Fruit fly (Drosophila melanogaster) whole organism, embryonic: ENCODE data around the gene CG5262.

Source experiments
- Asciz ChIP-seq: fragments of 200-800 bp; sonication (Bioruptor generic); optimal IDR thresholded peaks from 2 replicates; lab custom pipeline; 2017; ENCODE audit warnings: missing biosample characterization, mild to moderate bottlenecking, missing genetic modification characterization, missing genetic modification reagents
- CG10209 ChIP-seq: fragments of 200-800 bp; sonication (Bioruptor generic); optimal IDR thresholded peaks from 3 replicates; lab custom pipeline; 2017; ENCODE audit warnings: missing biosample characterization, mild to moderate bottlenecking, missing genetic modification characterization, missing genetic modification reagents
- CG10462 ChIP-seq: fragments of 200-800 bp; sonication (Bioruptor generic); optimal IDR thresholded peaks from 2 replicates; lab custom pipeline; 2016; ENCODE audit warnings: missing biosample characterization, missing genetic modification characterization
- CG12391 ChIP-seq: fragments of 200-800 bp; sonication (Bioruptor generic); optimal IDR thresholded peaks from 3 replicates; lab custom pipeline; 2018; ENCODE audit warnings: missing biosample characterization, mild to moderate bottlenecking, missing genetic modification characterization, moderate library complexity
- CG14441 ChIP-seq: fragments of 200-800 bp; sonication (Bioruptor generic); IDR thresholded peaks from 2 replicates; pipeline ENCODE4 v1.3.6; 2022; ENCODE audit warnings: missing biosample characterization, missing genetic modification characterization
- CG1647 ChIP-seq: fragments of 200-800 bp; sonication (Bioruptor generic); optimal IDR thresholded peaks from 3 replicates; lab custom pipeline; 2016; ENCODE audit warnings: missing biosample characterization, missing genetic modification characterization
- CG16863 ChIP-seq: fragments of 200-800 bp; sonication (Bioruptor generic); optimal IDR thresholded peaks from 3 replicates; lab custom pipeline; 2016; ENCODE audit warnings: missing biosample characterization, missing genetic modification characterization
- CG2116 ChIP-seq: fragments of 200-800 bp; sonication (Bioruptor generic); optimal IDR thresholded peaks from 3 replicates; lab custom pipeline; 2018; ENCODE audit warnings: missing biosample characterization, mild to moderate bottlenecking, missing genetic modification characterization
- CG2199 ChIP-seq: fragments of 200-800 bp; sonication (Bioruptor generic); IDR thresholded peaks from 3 replicates; pipeline ENCODE4 v1.3.6; 2022; ENCODE audit warnings: missing biosample characterization, missing genetic modification characterization
- CG30403 ChIP-seq: fragments of 200-800 bp; sonication (Bioruptor generic); optimal IDR thresholded peaks from 3 replicates; lab custom pipeline; 2016; ENCODE audit warnings: missing biosample characterization, missing genetic modification characterization
- CG3995 ChIP-seq: fragments of 200-800 bp; sonication (Bioruptor generic); optimal IDR thresholded peaks from 3 replicates; lab custom pipeline; 2016; ENCODE audit warnings: missing biosample characterization, missing genetic modification characterization
- CG42726 ChIP-seq: fragments of 200-800 bp; sonication (Bioruptor generic); IDR thresholded peaks from 2 replicates; pipeline ENCODE4 v1.3.6; 2022; ENCODE audit warnings: missing biosample characterization, missing genetic modification characterization; ENCODE audit not compliant: partially characterized antibody
- CG4404 ChIP-seq: fragments of 200-800 bp; sonication (Bioruptor generic); IDR thresholded peaks from 2 replicates; pipeline ENCODE4 v1.3.6; 2022; ENCODE audit warnings: missing biosample characterization, missing genetic modification characterization
- CG5180 ChIP-seq: fragments of 200-800 bp; sonication (Bioruptor generic); optimal IDR thresholded peaks from 3 replicates; lab custom pipeline; 2017; ENCODE audit warnings: missing biosample characterization, missing genetic modification characterization, mild to moderate bottlenecking, moderate library complexity, missing genetic modification reagents
- CG6854 ChIP-seq: fragments of 200-800 bp; sonication (Bioruptor generic); optimal IDR thresholded peaks from 3 replicates; lab custom pipeline; 2017; ENCODE audit warnings: missing biosample characterization, mild to moderate bottlenecking, missing genetic modification characterization
- CG7556 ChIP-seq: fragments of 200-800 bp; sonication (Bioruptor generic); optimal IDR thresholded peaks from 2 replicates; lab custom pipeline; 2017; ENCODE audit warnings: missing biosample characterization, mild to moderate bottlenecking, missing genetic modification characterization
- CG8281 ChIP-seq: fragments of 200-800 bp; sonication (Bioruptor generic); optimal IDR thresholded peaks from 2 replicates; lab custom pipeline; 2018; ENCODE audit warnings: missing biosample characterization, mild to moderate bottlenecking, missing genetic modification characterization, moderate library complexity
- CkIIα-i1 ChIP-seq: fragments of 200-800 bp; sonication (Bioruptor generic); IDR thresholded peaks from 2 replicates; pipeline ENCODE4 v1.3.6; 2022; ENCODE audit warnings: missing biosample characterization, missing genetic modification characterization
- Doc3 ChIP-seq: fragments of 200-800 bp; sonication (Bioruptor generic); IDR thresholded peaks from 3 replicates; pipeline ENCODE4 v1.3.6; 2022; ENCODE audit warnings: missing biosample characterization, missing genetic modification characterization; ENCODE audit not compliant: partially characterized antibody
- Dp ChIP-seq: fragments of 200-800 bp; sonication (Bioruptor generic); optimal IDR thresholded peaks from 2 replicates; lab custom pipeline; 2018; ENCODE audit warnings: missing biosample characterization, mild to moderate bottlenecking, missing genetic modification characterization, moderate library complexity
- Gug ChIP-seq: fragments of 200-800 bp; sonication (Bioruptor generic); IDR thresholded peaks from 4 replicates; pipeline ENCODE4 v1.3.6; 2022; ENCODE audit warnings: missing biosample characterization, missing genetic modification characterization
- HLH54F ChIP-seq: fragments of 200-800 bp; sonication (Bioruptor generic); optimal IDR thresholded peaks from 3 replicates; lab custom pipeline; 2016; ENCODE audit warnings: missing biosample characterization, missing genetic modification characterization
- NK7.1 ChIP-seq: fragments of 200-800 bp; sonication (Bioruptor generic); optimal IDR thresholded peaks from 3 replicates; lab custom pipeline; 2016; ENCODE audit warnings: missing biosample characterization, missing genetic modification characterization
- Nf-YA ChIP-seq: fragments of 200-800 bp; sonication (Bioruptor generic); IDR thresholded peaks from 2 replicates; pipeline ENCODE4 v1.3.6; 2022; ENCODE audit warnings: missing biosample characterization, missing genetic modification characterization
- NfI ChIP-seq: fragments of 200-800 bp; sonication (Bioruptor generic); optimal IDR thresholded peaks from 3 replicates; lab custom pipeline; 2018; ENCODE audit warnings: missing biosample characterization, mild to moderate bottlenecking, missing genetic modification characterization, moderate library complexity
- Opbp ChIP-seq: fragments of 200-800 bp; sonication (Bioruptor generic); IDR thresholded peaks from 3 replicates; pipeline ENCODE4 v1.3.6; 2022; ENCODE audit warnings: missing biosample characterization, missing genetic modification characterization; ENCODE audit not compliant: partially characterized antibody
- PHDP ChIP-seq: fragments of 200-800 bp; sonication (Bioruptor generic); optimal IDR thresholded peaks from 3 replicates; lab custom pipeline; 2018; ENCODE audit warnings: missing biosample characterization, mild to moderate bottlenecking, missing genetic modification characterization, moderate library complexity
- Pdp1 ChIP-seq, 2 experiments: fragments of 200-800 bp; sonication (Bioruptor generic); optimal IDR thresholded peaks; 3 replicates each; lab custom pipeline; 2016; ENCODE audit warnings: missing biosample characterization in 2 of 2, missing genetic modification characterization in 2 of 2, mild to moderate bottlenecking in 1 of 2, moderate library complexity in 1 of 2
- ac ChIP-seq: fragments of 200-800 bp; sonication (Bioruptor generic); optimal IDR thresholded peaks from 3 replicates; lab custom pipeline; 2017; ENCODE audit warnings: missing biosample characterization, mild to moderate bottlenecking, missing genetic modification characterization
- ap ChIP-seq: fragments of 200-800 bp; sonication (Bioruptor generic); IDR thresholded peaks from 2 replicates; pipeline ENCODE4 v1.3.6; 2022; ENCODE audit warnings: missing biosample characterization, missing genetic modification characterization
- bcd ChIP-seq: fragments of 200-800 bp; sonication (Bioruptor generic); optimal IDR thresholded peaks from 2 replicates; lab custom pipeline; 2017; ENCODE audit warnings: missing biosample characterization, mild to moderate bottlenecking, missing genetic modification characterization
- bowl ChIP-seq: fragments of 200-800 bp; sonication (Bioruptor generic); IDR thresholded peaks from 2 replicates; pipeline ENCODE4 v1.3.6; 2022; ENCODE audit warnings: missing biosample characterization, missing genetic modification characterization
- caup ChIP-seq: fragments of 200-800 bp; sonication (Bioruptor generic); optimal IDR thresholded peaks from 3 replicates; lab custom pipeline; 2017; ENCODE audit warnings: missing biosample characterization, mild to moderate bottlenecking, missing genetic modification characterization, moderate library complexity; ENCODE audit not compliant: severe bottlenecking
- chif ChIP-seq, 2 experiments: fragments of 200-800 bp; sonication (Bioruptor generic); optimal IDR thresholded peaks; 3 replicates each; lab custom pipeline; 2016; ENCODE audit warnings: missing biosample characterization in 2 of 2, missing genetic modification characterization in 2 of 2
- dimm ChIP-seq: fragments of 200-800 bp; sonication (Bioruptor generic); IDR thresholded peaks from 2 replicates; pipeline ENCODE4 v1.3.6; 2022; ENCODE audit warnings: missing biosample characterization, missing genetic modification characterization
- dm ChIP-seq: fragments of 200-800 bp; sonication (Bioruptor generic); optimal IDR thresholded peaks from 3 replicates; lab custom pipeline; 2016; ENCODE audit warnings: missing biosample characterization, missing genetic modification characterization
- eyg ChIP-seq: fragments of 200-800 bp; sonication (Bioruptor generic); optimal IDR thresholded peaks from 3 replicates; lab custom pipeline; 2016; ENCODE audit warnings: missing biosample characterization, missing genetic modification characterization
- gsb ChIP-seq: fragments of 200-800 bp; sonication (Bioruptor generic); IDR thresholded peaks from 2 replicates; pipeline ENCODE4 v1.3.6; 2022; ENCODE audit warnings: missing biosample characterization, missing genetic modification characterization
- nmo ChIP-seq: fragments of 200-800 bp; sonication (Bioruptor generic); optimal IDR thresholded peaks from 2 replicates; lab custom pipeline; 2018; ENCODE audit warnings: missing biosample characterization, mild to moderate bottlenecking, missing genetic modification characterization, moderate library complexity
- nom ChIP-seq: fragments of 200-800 bp; sonication (Bioruptor generic); optimal IDR thresholded peaks from 2 replicates; lab custom pipeline; 2017; ENCODE audit warnings: missing biosample characterization, missing genetic modification characterization, mild to moderate bottlenecking, moderate library complexity, missing genetic modification reagents
- pb ChIP-seq: fragments of 200-800 bp; sonication (Bioruptor generic); optimal IDR thresholded peaks from 3 replicates; lab custom pipeline; 2016; ENCODE audit warnings: missing biosample characterization, missing genetic modification characterization
- pita ChIP-seq: fragments of 200-800 bp; sonication (Bioruptor generic); optimal IDR thresholded peaks from 2 replicates; lab custom pipeline; 2017; ENCODE audit warnings: missing biosample characterization, mild to moderate bottlenecking, missing genetic modification characterization
- salm ChIP-seq: fragments of 200-800 bp; sonication (Bioruptor generic); optimal IDR thresholded peaks from 2 replicates; lab custom pipeline; 2018; ENCODE audit warnings: missing biosample characterization, mild to moderate bottlenecking, missing genetic modification characterization
- sima ChIP-seq: fragments of 200-800 bp; sonication (Bioruptor generic); optimal IDR thresholded peaks from 2 replicates; lab custom pipeline; 2016; ENCODE audit warnings: missing biosample characterization, missing genetic modification characterization
- sr ChIP-seq: fragments of 200-800 bp; sonication (Bioruptor generic); IDR thresholded peaks from 3 replicates; pipeline ENCODE4 v1.3.6; 2022; ENCODE audit warnings: missing biosample characterization, missing genetic modification characterization
- ssp ChIP-seq: fragments of 200-800 bp; sonication (Bioruptor generic); IDR thresholded peaks from 2 replicates; pipeline ENCODE4 v1.3.6; 2022; ENCODE audit warnings: missing biosample characterization, missing genetic modification characterization
- stwl ChIP-seq: fragments of 200-800 bp; sonication (Bioruptor generic); optimal IDR thresholded peaks from 3 replicates; lab custom pipeline; 2018; ENCODE audit warnings: missing biosample characterization, mild to moderate bottlenecking, missing genetic modification characterization, moderate library complexity
- vnd ChIP-seq: fragments of 200-800 bp; sonication (Bioruptor generic); IDR thresholded peaks from 3 replicates; pipeline ENCODE4 v1.3.6; 2022; ENCODE audit warnings: missing biosample characterization, missing genetic modification characterization; ENCODE audit not compliant: partially characterized antibody
- z ChIP-seq: fragments of 200-800 bp; sonication (Bioruptor generic); IDR thresholded peaks from 3 replicates; pipeline ENCODE4 v1.3.6; 2022; ENCODE audit warnings: missing biosample characterization, missing genetic modification characterization

The CG5262 gene

DNA sequence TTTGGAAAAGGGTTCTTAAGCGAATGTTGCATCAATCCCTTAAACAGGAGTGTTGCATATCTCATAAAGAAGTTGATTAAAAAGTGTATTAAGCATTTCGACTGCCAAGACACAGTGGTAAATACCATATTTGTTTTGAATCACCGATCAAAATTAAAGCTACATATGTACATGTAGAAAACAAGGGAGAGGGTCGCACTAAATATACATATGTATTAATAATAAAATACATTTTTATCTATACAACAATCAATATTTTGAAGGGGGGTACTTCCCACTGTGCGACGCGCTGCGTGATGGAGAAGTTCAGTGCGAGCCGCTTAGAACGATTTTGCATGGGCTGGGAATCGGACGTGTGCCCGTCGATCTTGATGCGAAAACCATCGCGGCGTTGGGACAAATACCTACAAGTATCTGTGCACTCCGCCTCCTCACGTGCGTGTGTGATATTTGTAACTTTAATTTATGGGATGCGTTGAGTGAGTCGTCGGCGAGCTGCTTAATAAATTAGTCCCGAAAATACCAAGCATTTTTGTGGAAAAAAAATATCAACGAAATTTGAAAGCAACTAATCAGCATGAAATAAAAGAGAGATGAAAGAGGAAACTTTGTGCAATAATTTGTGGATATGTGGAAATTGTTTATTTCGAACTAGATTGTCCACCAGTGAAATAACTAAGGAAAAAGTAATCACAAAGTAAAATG lies 14.7 kb upstream of the CG5262 start (continued):
- peak; percentile 84 for TF ChIP-seq ap (GFP tag; lab: Robert Waterston, UW)
- peak; percentile 84 for TF ChIP-seq PHDP (tag; lab: Kevin White, UChicago)
- peak; percentile 52; the same call in 1 of the 3 replicates for TF ChIP-seq sr (GFP tag; lab: Robert Waterston, UW)
- no peak for TF ChIP-seq Doc3 (GFP tag; lab: Robert Waterston, UW)
- TF ChIP-seq CG2199 (GFP tag; lab: Robert Waterston, UW), result peak; percentile 95
- TF ChIP-seq CG6854 (GFP tag; lab: Kevin White, UChicago), result peak; percentile 62
- TF ChIP-seq NfI (GFP tag; lab: Kevin White, UChicago), result peak; percentile 73
- no peak for TF ChIP-seq CG1647 (GFP tag; lab: Kevin White, UChicago)
- peak; percentile 72 for TF ChIP-seq salm
- TF ChIP-seq pita (GFP tag; lab: Kevin White, UChicago), result no peak
- no peak for TF ChIP-seq ac
- peak; percentile 32 for TF ChIP-seq HLH54F (GFP tag; lab: Kevin White, UChicago)
- TF ChIP-seq caup, result peak; percentile 84
- TF ChIP-seq eyg (GFP tag; lab: Kevin White, UChicago), result peak; percentile 49
- TF ChIP-seq Dp (GFP tag; lab: Kevin White, UChicago), result no peak
- TF ChIP-seq gsb (GFP tag; lab: Robert Waterston, UW), result peak; percentile 85
- TF ChIP-seq CG5180 (GFP tag; lab: Kevin White, UChicago), result peak; percentile 72
- TF ChIP-seq z (GFP tag; lab: Robert Waterston, UW), result no peak
- peak; percentile 52 for TF ChIP-seq CG2116 (GFP tag; lab: Kevin White, UChicago)
- peak; percentile 36 to 43 for TF ChIP-seq chif (GFP tag; optimal IDR thresholded peaks at IDR 0.05; lab: Kevin White, UChicago)
- peak; percentile 81 for TF ChIP-seq ssp (GFP tag; lab: Robert Waterston, UW)
- peak; percentile 87 for TF ChIP-seq nmo
- TF ChIP-seq dimm (GFP tag; lab: Robert Waterston, UW), result peak; percentile 66; the same call in 1 of the 2 replicates
- peak; percentile 89 for TF ChIP-seq Nf-YA (GFP tag; lab: Robert Waterston, UW)
- TF ChIP-seq CG14441, result peak; percentile 94
- TF ChIP-seq Opbp, result no peak
- TF ChIP-seq CG16863 (GFP tag; lab: Kevin White, UChicago), result no peak
- TF ChIP-seq NK7.1 (GFP tag; lab: Kevin White, UChicago), result no peak
- no peak for TF ChIP-seq dm (GFP tag; lab: Kevin White, UChicago)
- TF ChIP-seq CG4404 (GFP tag; lab: Robert Waterston, UW), result peak; percentile 82
- no peak for TF ChIP-seq CG42726 (GFP tag; lab: Robert Waterston, UW)
- TF ChIP-seq bowl (GFP tag; lab: Robert Waterston, UW), result peak; percentile 84
- TF ChIP-seq nom, result peak; percentile 33
- no peak for TF ChIP-seq pb
- peak; percentile 85 for TF ChIP-seq bcd
- no peak for TF ChIP-seq CG3995
- TF ChIP-seq stwl (tag; lab: Kevin White, UChicago), result no peak
- TF ChIP-seq Asciz, result peak; percentile 83
- peak; percentile 54 for TF ChIP-seq CG10462 (GFP tag; lab: Kevin White, UChicago)
- TF ChIP-seq CkIIα-i1, result 0 out of 2 replicates have a peak, but pooled peaks have one; percentile 23
- peak; percentile 82 for TF ChIP-seq Gug (GFP tag; lab: Robert Waterston, UW)
- no peak for TF ChIP-seq sima (GFP tag; lab: Kevin White, UChicago)
- TF ChIP-seq CG10209 (GFP tag; lab: Kevin White, UChicago), result peak; percentile 83
- peak; percentile 13 to 49 for TF ChIP-seq Pdp1 (GFP tag; optimal IDR thresholded peaks at IDR 0.05; lab: Kevin White, UChicago)
- TF ChIP-seq vnd (GFP tag; lab: Robert Waterston, UW), result no peak
- peak; percentile 57 for TF ChIP-seq CG8281 (tag; lab: Kevin White, UChicago)
- TF ChIP-seq CG7556 (GFP tag; lab: Kevin White, UChicago), result peak; percentile 85
- peak; percentile 84 for TF ChIP-seq CG12391 (tag; lab: Kevin White, UChicago)
- peak; percentile 86 for TF ChIP-seq CG30403 (GFP tag; lab: Kevin White, UChicago)
